Worm (Caenorhabditis elegans) whole organism, L2 larva: ENCODE results near the gene C28H8.8.

Source experiments
- ZK546.5 ChIP-seq: sonication (generic microtip); optimal IDR thresholded peaks from 2 replicates; lab custom pipeline; 2017; ENCODE audit warnings: missing biosample characterization, missing genetic modification characterization
- alr-1 ChIP-seq: fragments of 150-350 bp; optimal IDR thresholded peaks from 2 replicates; lab custom pipeline; 2014; ENCODE audit warnings: missing biosample characterization, missing genetic modification characterization
- ama-1 ChIP-seq: fragments of 150-350 bp; optimal IDR thresholded peaks from 2 replicates; lab custom pipeline; 2018; ENCODE audit warnings: inconsistent platforms
- ceh-16 ChIP-seq: fragments of 150-350 bp; optimal IDR thresholded peaks from 2 replicates; lab custom pipeline; 2014; ENCODE audit warnings: missing biosample characterization, missing genetic modification characterization
- ceh-82 ChIP-seq: fragments of 150-350 bp; optimal IDR thresholded peaks from 2 replicates; lab custom pipeline; 2014; ENCODE audit warnings: missing biosample characterization, missing genetic modification characterization
- lsy-2 ChIP-seq, 2 experiments: fragments of 150-350 bp in 1 of 2; sonication (generic microtip) in 1 of 2; optimal IDR thresholded peaks; 2 replicates each; lab custom pipeline; 2014 to 2017; ENCODE audit warnings: missing biosample characterization in 2 of 2, missing genetic modification characterization in 2 of 2
- nhr-12 ChIP-seq: fragments of 150-350 bp; optimal IDR thresholded peaks from 2 replicates; lab custom pipeline; 2014; ENCODE audit warnings: missing biosample characterization, missing genetic modification characterization
- nhr-237 ChIP-seq: fragments of 150-350 bp; optimal IDR thresholded peaks from 2 replicates; lab custom pipeline; 2014; ENCODE audit warnings: missing biosample characterization, missing genetic modification characterization
- sem-4 ChIP-seq: fragments of 150-350 bp; optimal IDR thresholded peaks from 2 replicates; lab custom pipeline; 2014; ENCODE audit warnings: missing biosample characterization, missing genetic modification reagents, missing genetic modification characterization
- skn-1 ChIP-seq: sonication (generic microtip); optimal IDR thresholded peaks from 2 replicates; lab custom pipeline; 2017; ENCODE audit warnings: missing biosample characterization, missing genetic modification characterization
- snpc-4 ChIP-seq: fragments of 150-350 bp; optimal IDR thresholded peaks from 2 replicates; lab custom pipeline; 2014; ENCODE audit warnings: missing biosample characterization, missing genetic modification characterization
- unc-62 ChIP-seq: fragments of 150-350 bp; optimal IDR thresholded peaks from 2 replicates; lab custom pipeline; 2014; ENCODE audit warnings: missing biosample characterization, missing genetic modification reagents, missing genetic modification characterization
- ztf-11 ChIP-seq: sonication (generic microtip); optimal IDR thresholded peaks from 2 replicates; lab custom pipeline; 2017; ENCODE audit warnings: missing biosample characterization, missing genetic modification characterization

DNA sequence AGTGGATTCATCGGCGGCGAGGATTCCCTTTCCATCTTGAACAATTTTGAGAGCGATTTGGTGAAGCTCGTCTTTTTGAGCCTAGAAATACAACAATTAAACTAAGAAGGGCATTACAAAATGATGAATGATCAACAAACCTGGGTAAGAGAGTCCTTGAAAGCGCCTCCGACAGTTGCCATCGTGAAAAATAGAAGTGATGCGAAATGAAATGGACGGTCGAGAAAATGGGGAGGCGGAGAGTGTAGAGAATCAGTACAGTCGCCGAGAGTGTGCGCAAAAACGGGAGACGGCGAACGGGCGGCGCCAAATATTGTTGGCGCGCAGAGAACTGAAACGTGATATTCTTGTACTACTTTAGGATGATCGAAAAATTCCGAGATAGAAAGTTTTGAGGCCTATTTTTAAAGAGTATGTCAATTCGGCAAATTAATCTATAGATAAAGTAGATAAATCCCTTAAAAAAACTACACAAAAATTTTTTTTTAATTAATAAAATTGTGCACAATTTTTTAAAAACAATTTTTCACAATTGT is 12.4 kb downstream of the C28H8.8 start, which contains the start of gene aldo-2:
- TF ChIP-seq nhr-237 (tag; lab: Kevin White, UChicago) (no peak), ama-1 (peak; percentile 86), unc-62 (GFP tag; lab: Kevin White, UChicago) (no peak), ceh-16 (tag; lab: Kevin White, UChicago) (peak; percentile 9), ztf-11 (tag; lab: Kevin White, UChicago) (no peak), skn-1 (tag; lab: Kevin White, UChicago) (no peak), snpc-4 (tag; lab: Kevin White, UChicago) (no peak), sem-4 (tag; lab: Kevin White, UChicago) (no peak), ceh-82 (tag; lab: Kevin White, UChicago) (no peak), alr-1 (tag; lab: Kevin White, UChicago) (no peak), lsy-2 (tag; optimal IDR thresholded peaks at IDR 0.05; lab: Kevin White, UChicago) (no peak), nhr-12 (tag; lab: Kevin White, UChicago) (no peak), ZK546.5 (tag; lab: Kevin White, UChicago) (no peak)
